Worm (Caenorhabditis elegans): Measurements from ENCODE around the gene lit-1.

- TF ChIP-seq unc-62 (GFP tag; optimal IDR thresholded peaks at IDR 0.05) (no peak), tbx-9 (tag; optimal IDR thresholded peaks at IDR 0.05; ENCODE audit: borderline replicate concordance) (no peak), nhr-90 (tag; optimal IDR thresholded peaks at IDR 0.05) (no peak), zfh-2 (GFP tag; conservative IDR thresholded peaks at IDR 0.05) (no peak), madf-6 (GFP tag; IDR thresholded peaks at IDR 0.05) (no peak)
These were observed 28.0 kb downstream of the lit-1 start for ce11 chrIII:13729760-13730159.
